Worm (Caenorhabditis elegans) whole organism, young adult: Measurements from ENCODE around the gene C47E12.13.

ENCODE experiments used
- B0261.1 ChIP-seq: sonication (generic microtip); optimal IDR thresholded peaks from 2 replicates; lab custom pipeline; 2016; ENCODE audit warnings: mild to moderate bottlenecking, missing genetic modification characterization, moderate library complexity, missing compliant biosample characterization
- B0336.3 ChIP-seq: fragments of 200-800 bp; sonication (Bioruptor generic); IDR thresholded peaks from 2 replicates; pipeline ENCODE4 v1.3.6; 2022; ENCODE audit warnings: missing genetic modification characterization, missing compliant biosample characterization
- D2030.7 ChIP-seq: fragments of 200-800 bp; sonication (Bioruptor generic); IDR thresholded peaks from 2 replicates; pipeline ENCODE4 v1.3.6; 2022; ENCODE audit warnings: missing genetic modification reagents, missing genetic modification characterization, missing compliant biosample characterization
- F10E7.11 ChIP-seq: sonication (generic microtip); optimal IDR thresholded peaks from 2 replicates; lab custom pipeline; 2017; ENCODE audit warnings: mild to moderate bottlenecking, missing genetic modification characterization, moderate library complexity, missing compliant biosample characterization
- F52B5.7 ChIP-seq: sonication (generic microtip); optimal IDR thresholded peaks from 2 replicates; lab custom pipeline; 2016; ENCODE audit warnings: mild to moderate bottlenecking, missing genetic modification characterization, missing compliant biosample characterization
- K11D2.4 ChIP-seq: fragments of 200-800 bp; sonication (Bioruptor generic); IDR thresholded peaks from 2 replicates; pipeline ENCODE4 v1.3.6; 2022; ENCODE audit warnings: missing genetic modification reagents, missing genetic modification characterization, missing compliant biosample characterization
- Y79H2A.3 ChIP-seq: fragments of 200-800 bp; sonication (Bioruptor generic); conservative IDR thresholded peaks from 2 replicates; pipeline ENCODE4 v1.3.6; 2022; ENCODE audit warnings: missing genetic modification reagents, missing genetic modification characterization, missing compliant biosample characterization
- Y95B8A.8 ChIP-seq: fragments of 200-800 bp; sonication (Bioruptor generic); IDR thresholded peaks from 2 replicates; pipeline ENCODE4 v1.3.6; 2022; ENCODE audit warnings: missing genetic modification reagents, missing genetic modification characterization, missing compliant biosample characterization
- akir-1 ChIP-seq: fragments of 200-800 bp; sonication (Bioruptor generic); optimal IDR thresholded peaks from 2 replicates; lab custom pipeline; 2018; ENCODE audit warnings: mild to moderate bottlenecking, missing genetic modification characterization, moderate library complexity, missing compliant biosample characterization
- ama-1 ChIP-seq, 3 experiments: fragments of 150-350 bp in 1 of 3; sonication (generic microtip) in 2 of 3; optimal IDR thresholded peaks; 2 replicates each; lab custom pipeline; 2014 to 2018; ENCODE audit warnings: missing biosample characterization in 2 of 3, missing genetic modification characterization in 2 of 3, missing genetic modification reagents in 2 of 3
- attf-5 ChIP-seq: fragments of 200-800 bp; sonication (Bioruptor generic); optimal IDR thresholded peaks from 2 replicates; lab custom pipeline; 2018; ENCODE audit warnings: mild to moderate bottlenecking, missing genetic modification characterization, missing compliant biosample characterization
- bed-1 ChIP-seq: fragments of 200-800 bp; sonication (Bioruptor generic); IDR thresholded peaks from 2 replicates; pipeline ENCODE4 v1.3.6; 2022; ENCODE audit warnings: missing genetic modification reagents, missing genetic modification characterization, missing compliant biosample characterization
- cebp-1 ChIP-seq, 2 experiments: fragments of 200-800 bp in 1 of 2; sonication (Bioruptor generic) in 1 of 2; sonication (generic microtip) in 1 of 2; IDR thresholded peaks in 1 of 2; optimal IDR thresholded peaks in 1 of 2; 2 replicates each; pipeline versions ENCODE4 v1.3.6 to Lab custom; 2017 to 2022; ENCODE audit warnings: missing compliant biosample characterization in 2 of 2, missing genetic modification characterization in 2 of 2, mild to moderate bottlenecking in 1 of 2, missing genetic modification reagents in 1 of 2, moderate library complexity in 1 of 2
- ceh-100 ChIP-seq: fragments of 200-800 bp; sonication (Bioruptor generic); IDR thresholded peaks from 2 replicates; pipeline ENCODE4 v1.3.6; 2022; ENCODE audit warnings: missing genetic modification reagents, missing genetic modification characterization, missing compliant biosample characterization
- ceh-40 ChIP-seq: fragments of 200-800 bp; sonication (Bioruptor generic); IDR thresholded peaks from 2 replicates; pipeline ENCODE4 v1.3.6; 2022; ENCODE audit warnings: missing genetic modification characterization, missing compliant biosample characterization
- ceh-58 ChIP-seq: fragments of 200-800 bp; sonication (Bioruptor generic); IDR thresholded peaks from 2 replicates; pipeline ENCODE4 v1.3.6; 2022; ENCODE audit warnings: missing genetic modification characterization, missing compliant biosample characterization
- egl-44 ChIP-seq: fragments of 200-800 bp; sonication (Bioruptor generic); IDR thresholded peaks from 2 replicates; pipeline ENCODE4 v1.3.6; 2022; ENCODE audit warnings: missing genetic modification reagents, missing genetic modification characterization, missing compliant biosample characterization
- ekl-4 ChIP-seq: fragments of 200-800 bp; sonication (Bioruptor generic); IDR thresholded peaks from 2 replicates; pipeline ENCODE4 v1.3.6; 2022; ENCODE audit warnings: missing genetic modification reagents, missing genetic modification characterization, missing compliant biosample characterization
- him-1 ChIP-seq: sonication (generic microtip); optimal IDR thresholded peaks from 2 replicates; lab custom pipeline; 2016; ENCODE audit warnings: missing genotype, missing genetic modification reagents, missing genetic modification characterization, missing compliant biosample characterization
- hlh-26 ChIP-seq: fragments of 200-800 bp; sonication (Bioruptor generic); conservative IDR thresholded peaks from 2 replicates; pipeline ENCODE4 v1.3.6; 2022; ENCODE audit warnings: missing genetic modification reagents, missing genetic modification characterization, missing compliant biosample characterization
- hmg-1.2 ChIP-seq: fragments of 200-800 bp; sonication (Bioruptor generic); IDR thresholded peaks from 2 replicates; pipeline ENCODE4 v1.3.6; 2022; ENCODE audit warnings: missing genetic modification reagents, missing genetic modification characterization, missing compliant biosample characterization
- hmg-20 ChIP-seq: fragments of 200-800 bp; sonication (Bioruptor generic); IDR thresholded peaks from 2 replicates; pipeline ENCODE4 v1.3.6; 2022; ENCODE audit warnings: missing genetic modification reagents, missing genetic modification characterization, missing compliant biosample characterization
- hrde-1 ChIP-seq: sonication (generic microtip); optimal IDR thresholded peaks from 2 replicates; lab custom pipeline; 2016; ENCODE audit warnings: missing genetic modification characterization, mild to moderate bottlenecking, missing compliant biosample characterization, moderate library complexity, missing genotype, missing genetic modification reagents, borderline replicate concordance
- let-607 ChIP-seq, 2 experiments: fragments of 200-800 bp in 1 of 2; sonication (Bioruptor generic) in 1 of 2; sonication (generic microtip) in 1 of 2; optimal IDR thresholded peaks; 2 replicates each; lab custom pipeline; 2016 to 2018; ENCODE audit warnings: mild to moderate bottlenecking in 2 of 2, missing compliant biosample characterization in 2 of 2, missing genetic modification characterization in 2 of 2, moderate library complexity in 2 of 2, missing genotype in 1 of 2
- lin-35 ChIP-seq, 3 experiments: fragments of 150-350 bp in 2 of 3; sonication (generic microtip) in 1 of 3; optimal IDR thresholded peaks; 2 replicates each; lab custom pipeline; 2014 to 2018; ENCODE audit warnings: missing biosample characterization in 3 of 3, missing genetic modification characterization in 3 of 3, missing genetic modification reagents in 3 of 3
- lin-54 ChIP-seq: fragments of 200-800 bp; sonication (Bioruptor generic); optimal IDR thresholded peaks from 2 replicates; lab custom pipeline; 2018; ENCODE audit warnings: mild to moderate bottlenecking, missing genetic modification characterization, missing compliant biosample characterization
- madf-6 ChIP-seq: fragments of 200-800 bp; sonication (Bioruptor generic); IDR thresholded peaks from 2 replicates; pipeline ENCODE4 v1.3.6; 2022; ENCODE audit warnings: missing genetic modification reagents, missing genetic modification characterization, missing compliant biosample characterization
- mcd-1 ChIP-seq: fragments of 200-800 bp; sonication (Bioruptor generic); IDR thresholded peaks from 2 replicates; pipeline ENCODE4 v1.3.6; 2022; ENCODE audit warnings: missing genetic modification reagents, missing genetic modification characterization, missing compliant biosample characterization
- nfya-1 ChIP-seq: sonication (generic microtip); optimal IDR thresholded peaks from 2 replicates; lab custom pipeline; 2017; ENCODE audit warnings: antibody characterized with exemption, missing compliant biosample characterization, missing genetic modification characterization, borderline replicate concordance; ENCODE audit not compliant: insufficient read depth
- nfyb-1 ChIP-seq: fragments of 200-800 bp; sonication (Bioruptor generic); IDR thresholded peaks from 2 replicates; pipeline ENCODE4 v1.3.6; 2022; ENCODE audit warnings: missing genetic modification reagents, missing genetic modification characterization, missing compliant biosample characterization
- nhr-80 ChIP-seq: sonication (generic microtip); optimal IDR thresholded peaks from 2 replicates; lab custom pipeline; 2016; ENCODE audit warnings: missing genetic modification characterization, missing compliant biosample characterization
- nhr-90 ChIP-seq: sonication (generic microtip); optimal IDR thresholded peaks from 2 replicates; lab custom pipeline; 2016; ENCODE audit warnings: missing genotype, mild to moderate bottlenecking, missing genetic modification characterization, missing compliant biosample characterization
- pbrm-1 ChIP-seq: fragments of 200-800 bp; sonication (Bioruptor generic); IDR thresholded peaks from 2 replicates; pipeline ENCODE4 v1.3.6; 2022; ENCODE audit warnings: missing genetic modification reagents, missing genetic modification characterization, missing compliant biosample characterization
- rpc-1 ChIP-seq, 2 experiments: fragments of 150-350 bp in 1 of 2; sonication (generic microtip) in 1 of 2; optimal IDR thresholded peaks; 2 replicates each; lab custom pipeline; 2014 to 2018; ENCODE audit warnings: missing biosample characterization in 1 of 2, missing genetic modification characterization in 1 of 2, missing genetic modification reagents in 1 of 2, missing genotype in 1 of 2
- snpc-1.1 ChIP-seq: sonication (generic microtip); optimal IDR thresholded peaks from 2 replicates; lab custom pipeline; 2017; ENCODE audit warnings: missing genetic modification characterization, mild to moderate bottlenecking, missing compliant biosample characterization, antibody characterized with exemption, moderate library complexity, missing genotype, missing genetic modification reagents; ENCODE audit not compliant: insufficient read depth
- snpc-3.4 ChIP-seq: sonication (generic microtip); optimal IDR thresholded peaks from 2 replicates; lab custom pipeline; 2017; ENCODE audit warnings: missing genetic modification characterization, mild to moderate bottlenecking, missing compliant biosample characterization, antibody characterized with exemption, moderate library complexity, missing genotype, missing genetic modification reagents
- tbp1 ChIP-seq: fragments of 200-800 bp; sonication (Bioruptor generic); optimal IDR thresholded peaks from 2 replicates; lab custom pipeline; 2018; ENCODE audit warnings: mild to moderate bottlenecking, missing genetic modification characterization, missing compliant biosample characterization
- unc-130 ChIP-seq: sonication (generic microtip); optimal IDR thresholded peaks from 2 replicates; lab custom pipeline; 2016; ENCODE audit warnings: missing genetic modification reagents, missing genetic modification characterization, missing compliant biosample characterization
- unc-62 ChIP-seq: fragments of 150-350 bp; optimal IDR thresholded peaks from 2 replicates; lab custom pipeline; 2014; ENCODE audit warnings: missing biosample characterization, missing genetic modification reagents, missing genetic modification characterization
- zfh-2 ChIP-seq: fragments of 200-800 bp; sonication (Bioruptor generic); conservative IDR thresholded peaks from 2 replicates; pipeline ENCODE4 v1.3.6; 2022; ENCODE audit warnings: missing genetic modification reagents, missing genetic modification characterization, missing compliant biosample characterization
- ztf-18 ChIP-seq: sonication (generic microtip); optimal IDR thresholded peaks from 2 replicates; lab custom pipeline; 2016; ENCODE audit warnings: missing genotype, mild to moderate bottlenecking, missing genetic modification characterization, missing compliant biosample characterization
- ztf-26 ChIP-seq: sonication (generic microtip); optimal IDR thresholded peaks from 2 replicates; lab custom pipeline; 2017; ENCODE audit warnings: missing genetic modification characterization, missing compliant biosample characterization

The C47E12.13 gene

ce11 chrIV:9994895-9995394, 11.7 kb downstream of the C47E12.13 start, which contains the start of gene uba-1 (continued):
- TF ChIP-seq snpc-3.4 (peak; percentile 42), unc-62 (GFP tag; lab: Kevin White, UChicago) (no peak), mcd-1 (GFP tag; lab: Robert Waterston, UW) (peak; percentile 58; the same call in 1 of the 2 replicates), hmg-1.2 (GFP tag; lab: Robert Waterston, UW) (peak; percentile 53), hlh-26 (GFP tag; lab: Robert Waterston, UW) (no peak), hrde-1 (peak; percentile 36)

ce11 chrIV:9993403-9994132, 13.1 kb downstream of the C47E12.13 start:
- no peak for TF ChIP-seq snpc-1.1 (tag; lab: Kevin White, UChicago)
- no peak for TF ChIP-seq lin-35 (GFP tag; optimal IDR thresholded peaks at IDR 0.05; lab: Kevin White, UChicago)
- no peak for TF ChIP-seq unc-130
- TF ChIP-seq nhr-90 = no peak
- TF ChIP-seq D2030.7 = no peak
- TF ChIP-seq nfyb-1 (GFP tag; lab: Robert Waterston, UW) = peak; percentile 45; the same call in 1 of the 2 replicates
- TF ChIP-seq hmg-1.2 (GFP tag; lab: Robert Waterston, UW) = peak; percentile 10
- TF ChIP-seq Y79H2A.3 (GFP tag; lab: Robert Waterston, UW) = no peak
- TF ChIP-seq B0261.1 (tag; lab: Kevin White, UChicago) = no peak
- TF ChIP-seq zfh-2 = no peak
- TF ChIP-seq ztf-26 (tag; lab: Kevin White, UChicago) = no peak
- TF ChIP-seq attf-5 = no peak
- no peak for TF ChIP-seq egl-44 (GFP tag; lab: Robert Waterston, UW)
- peak; percentile 42; the same call in 1 of the 2 replicates for TF ChIP-seq cebp-1 (GFP tag; IDR thresholded peaks at IDR 0.05; lab: Robert Waterston, UW)
- TF ChIP-seq cebp-1 (tag; optimal IDR thresholded peaks at IDR 0.05; lab: Kevin White, UChicago) = peak; percentile 87
- TF ChIP-seq madf-6 = peak; percentile 40; the same call in 1 of the 2 replicates
- TF ChIP-seq ceh-58 (GFP tag; lab: Robert Waterston, UW) = no peak
- no peak for TF ChIP-seq let-607 (tag; optimal IDR thresholded peaks at IDR 0.05; lab: Kevin White, UChicago)
- no peak for TF ChIP-seq bed-1 (GFP tag; lab: Robert Waterston, UW)
- peak; percentile 29 for TF ChIP-seq nhr-80

ce11 chrIV:9989416-9989815, 17.3 kb downstream of the C47E12.13 start:
- TF ChIP-seq B0336.3 (peak; percentile 70), nfya-1 (tag; lab: Kevin White, UChicago) (no peak), lin-54 (GFP tag; lab: Kevin White, UChicago) (peak; percentile 5), hmg-20 (no peak), ekl-4 (GFP tag; lab: Robert Waterston, UW) (no peak), akir-1 (GFP tag; lab: Kevin White, UChicago) (no peak), ceh-100 (GFP tag; lab: Robert Waterston, UW) (peak; percentile 10; the same call in 1 of the 2 replicates), madf-6 (peak; percentile 41; the same call in 1 of the 2 replicates), hrde-1 (peak; percentile 57), Y95B8A.8 (GFP tag; lab: Robert Waterston, UW) (no peak), F52B5.7 (tag; lab: Kevin White, UChicago) (no peak), K11D2.4 (no peak), F10E7.11 (tag; lab: Kevin White, UChicago) (no peak), him-1 (tag; lab: Kevin White, UChicago) (peak; percentile 43), Y79H2A.3 (GFP tag; lab: Robert Waterston, UW) (no peak), hmg-1.2 (GFP tag; lab: Robert Waterston, UW) (peak; percentile 9; the same call in 1 of the 2 replicates), rpc-1 (optimal IDR thresholded peaks at IDR 0.05; lab: Kevin White, UChicago) (no peak), rpc-1 (tag; optimal IDR thresholded peaks at IDR 0.05; lab: Kevin White, UChicago) (no peak), ama-1 (optimal IDR thresholded peaks at IDR 0.05; lab: Kevin White, UChicago) (no peak), ama-1 (GFP tag; optimal IDR thresholded peaks at IDR 0.05; lab: Kevin White, UChicago) (peak in 1 of 2 experiments; percentile 23), pbrm-1 (GFP tag; lab: Robert Waterston, UW) (0 out of 2 replicates have a peak, but pooled peaks have one; percentile 26), tbp1 (GFP tag; lab: Kevin White, UChicago) (peak; percentile 10), ceh-40 (no peak), ztf-18 (no peak)
